Worm (Caenorhabditis elegans) whole organism, late embryonic: ENCODE measurements around the gene mdl-1.

Experiments
- F13H6.1 ChIP-seq: sonication (generic microtip); optimal IDR thresholded peaks from 2 replicates; lab custom pipeline; 2016; ENCODE audit warnings: missing genetic modification characterization, missing compliant biosample characterization
- T23F11.4 ChIP-seq: fragments of 200-800 bp; sonication (Bioruptor generic); optimal IDR thresholded peaks from 2 replicates; lab custom pipeline; 2018; ENCODE audit warnings: mild to moderate bottlenecking, missing genetic modification characterization, missing compliant biosample characterization
- ahr-1 ChIP-seq: sonication (generic microtip); optimal IDR thresholded peaks from 2 replicates; lab custom pipeline; 2016; ENCODE audit warnings: missing genetic modification characterization, missing compliant biosample characterization
- ama-1 ChIP-seq: fragments of 150-350 bp; optimal IDR thresholded peaks from 2 replicates; lab custom pipeline; 2014
- ceh-18 ChIP-seq: sonication (generic microtip); optimal IDR thresholded peaks from 2 replicates; lab custom pipeline; 2016; ENCODE audit warnings: missing genetic modification characterization, missing compliant biosample characterization
- ceh-22 ChIP-seq: sonication (generic microtip); optimal IDR thresholded peaks from 2 replicates; lab custom pipeline; 2017; ENCODE audit warnings: missing biosample characterization, missing genetic modification characterization
- ceh-24 ChIP-seq: sonication (generic microtip); optimal IDR thresholded peaks from 2 replicates; lab custom pipeline; 2016; ENCODE audit warnings: mild to moderate bottlenecking, missing genetic modification characterization, missing compliant biosample characterization
- ceh-31 ChIP-seq: sonication (generic microtip); optimal IDR thresholded peaks from 2 replicates; lab custom pipeline; 2016; ENCODE audit warnings: missing genetic modification characterization, missing compliant biosample characterization
- ceh-45 ChIP-seq: fragments of 200-800 bp; sonication (Bioruptor generic); IDR thresholded peaks from 2 replicates; pipeline ENCODE4 v1.3.6; 2022; ENCODE audit warnings: missing genetic modification reagents, missing genetic modification characterization, missing compliant biosample characterization
- ceh-48 ChIP-seq: sonication (generic microtip); optimal IDR thresholded peaks from 2 replicates; lab custom pipeline; 2016; ENCODE audit warnings: missing genetic modification characterization, inconsistent platforms, missing compliant biosample characterization
- ceh-6 ChIP-seq: fragments of 200-800 bp; sonication (Bioruptor generic); optimal IDR thresholded peaks from 2 replicates; lab custom pipeline; 2018; ENCODE audit warnings: mild to moderate bottlenecking, missing genetic modification characterization, missing compliant biosample characterization
- dmd-4 ChIP-seq: sonication (generic microtip); optimal IDR thresholded peaks from 2 replicates; lab custom pipeline; 2016; ENCODE audit warnings: borderline replicate concordance, missing genetic modification characterization, missing compliant biosample characterization
- dve-1 ChIP-seq: sonication (generic microtip); optimal IDR thresholded peaks from 2 replicates; lab custom pipeline; 2017; ENCODE audit warnings: antibody characterized with exemption, mild to moderate bottlenecking, missing genetic modification characterization, missing compliant biosample characterization
- elt-2 ChIP-seq: sonication (generic microtip); optimal IDR thresholded peaks from 2 replicates; lab custom pipeline; 2016; ENCODE audit warnings: missing genetic modification reagents, missing genetic modification characterization, missing compliant biosample characterization
- elt-4 ChIP-seq: sonication (generic microtip); optimal IDR thresholded peaks from 2 replicates; lab custom pipeline; 2016; ENCODE audit warnings: missing genetic modification characterization, missing compliant biosample characterization
- ets-4 ChIP-seq: sonication (generic microtip); optimal IDR thresholded peaks from 2 replicates; lab custom pipeline; 2016; ENCODE audit warnings: missing genetic modification characterization, missing compliant biosample characterization
- fax-1 ChIP-seq: sonication (generic microtip); optimal IDR thresholded peaks from 2 replicates; lab custom pipeline; 2016; ENCODE audit warnings: missing genotype, missing genetic modification characterization, missing compliant biosample characterization
- fkh-10 ChIP-seq: fragments of 150-350 bp; optimal IDR thresholded peaks from 2 replicates; lab custom pipeline; 2014; ENCODE audit warnings: missing biosample characterization, missing genetic modification reagents, missing genetic modification characterization
- hlh-13 ChIP-seq: fragments of 200-800 bp; sonication (Bioruptor generic); optimal IDR thresholded peaks from 2 replicates; lab custom pipeline; 2018; ENCODE audit warnings: mild to moderate bottlenecking, missing genetic modification characterization, missing compliant biosample characterization
- hlh-15 ChIP-seq: sonication (generic microtip); optimal IDR thresholded peaks from 2 replicates; lab custom pipeline; 2016; ENCODE audit warnings: missing genetic modification characterization, missing compliant biosample characterization
- hlh-30 ChIP-seq: sonication (generic microtip); optimal IDR thresholded peaks from 2 replicates; lab custom pipeline; 2017; ENCODE audit warnings: antibody characterized with exemption, missing genetic modification characterization, missing compliant biosample characterization; ENCODE audit not compliant: insufficient read depth
- hlh-8 ChIP-seq: sonication (generic microtip); optimal IDR thresholded peaks from 2 replicates; lab custom pipeline; 2016; ENCODE audit warnings: missing genotype, missing genetic modification characterization, missing compliant biosample characterization
- lim-6 ChIP-seq: sonication (generic microtip); optimal IDR thresholded peaks from 2 replicates; lab custom pipeline; 2016; ENCODE audit warnings: missing genetic modification characterization, missing compliant biosample characterization
- lin-11 ChIP-seq: fragments of 200-800 bp; sonication (Bioruptor generic); optimal IDR thresholded peaks from 2 replicates; lab custom pipeline; 2018; ENCODE audit warnings: mild to moderate bottlenecking, missing genetic modification characterization, missing compliant biosample characterization
- nfya-1 ChIP-seq: sonication (generic microtip); optimal IDR thresholded peaks from 2 replicates; lab custom pipeline; 2017; ENCODE audit warnings: missing genetic modification characterization, mild to moderate bottlenecking, missing compliant biosample characterization, antibody characterized with exemption, moderate library complexity
- nhr-11 ChIP-seq: fragments of 150-350 bp; optimal IDR thresholded peaks from 2 replicates; lab custom pipeline; 2014; ENCODE audit warnings: missing biosample characterization, missing genetic modification characterization
- nhr-232 ChIP-seq: sonication (generic microtip); optimal IDR thresholded peaks from 2 replicates; lab custom pipeline; 2016; ENCODE audit warnings: missing genetic modification characterization, missing compliant biosample characterization
- pag-3 ChIP-seq: sonication (generic microtip); optimal IDR thresholded peaks from 2 replicates; lab custom pipeline; 2016; ENCODE audit warnings: missing compliant biosample characterization, missing genetic modification characterization, borderline replicate concordance
- pha-2 ChIP-seq: sonication (generic microtip); optimal IDR thresholded peaks from 2 replicates; lab custom pipeline; 2017; ENCODE audit warnings: mild to moderate bottlenecking, missing genetic modification characterization, missing compliant biosample characterization
- pqm-1 ChIP-seq: sonication (generic microtip); optimal IDR thresholded peaks from 2 replicates; lab custom pipeline; 2016; ENCODE audit warnings: missing genetic modification characterization, missing compliant biosample characterization
- pros-1 ChIP-seq: fragments of 150-350 bp; optimal IDR thresholded peaks from 2 replicates; lab custom pipeline; 2014; ENCODE audit warnings: missing biosample characterization, missing genetic modification reagents, missing genetic modification characterization
- ref-2 ChIP-seq: sonication (generic microtip); optimal IDR thresholded peaks from 2 replicates; lab custom pipeline; 2016; ENCODE audit warnings: missing genetic modification characterization, missing compliant biosample characterization
- rnt-1 ChIP-seq: sonication (generic microtip); optimal IDR thresholded peaks from 2 replicates; lab custom pipeline; 2016; ENCODE audit warnings: missing genetic modification characterization, missing compliant biosample characterization
- sox-2 ChIP-seq: fragments of 200-800 bp; sonication (Bioruptor generic); IDR thresholded peaks from 2 replicates; pipeline ENCODE4 v1.3.6; 2022; ENCODE audit warnings: missing genetic modification reagents, missing genetic modification characterization, missing compliant biosample characterization
- sox-4 ChIP-seq: sonication (generic microtip); optimal IDR thresholded peaks from 2 replicates; lab custom pipeline; 2017; ENCODE audit warnings: mild to moderate bottlenecking, missing genetic modification characterization, inconsistent platforms, missing compliant biosample characterization
- tbx-2 ChIP-seq: sonication (generic microtip); optimal IDR thresholded peaks from 2 replicates; lab custom pipeline; 2016; ENCODE audit warnings: missing genetic modification characterization, missing compliant biosample characterization
- ttx-3 ChIP-seq: sonication (generic microtip); optimal IDR thresholded peaks from 2 replicates; lab custom pipeline; 2016; ENCODE audit warnings: missing genetic modification reagents, missing genetic modification characterization, missing compliant biosample characterization
- unc-3 ChIP-seq, 2 experiments: fragments of 200-800 bp in 1 of 2; sonication (Bioruptor generic) in 1 of 2; sonication (generic microtip) in 1 of 2; conservative IDR thresholded peaks in 1 of 2; optimal IDR thresholded peaks in 1 of 2; 2 replicates each; pipeline versions ENCODE4 v1.3.6 to Lab custom; 2016 to 2022; ENCODE audit warnings: missing compliant biosample characterization in 2 of 2, missing genetic modification characterization in 2 of 2, missing genetic modification reagents in 1 of 2
- unc-42 ChIP-seq: sonication (generic microtip); optimal IDR thresholded peaks from 2 replicates; lab custom pipeline; 2016; ENCODE audit warnings: missing genotype, missing genetic modification characterization, missing compliant biosample characterization
- unc-55 ChIP-seq: sonication (generic microtip); optimal IDR thresholded peaks from 2 replicates; lab custom pipeline; 2017; ENCODE audit warnings: missing biosample characterization, missing genetic modification reagents, missing genetic modification characterization

The mdl-1 gene

ce11 chrX:6740282-6740982 lies 1.7 kb upstream of the mdl-1 start:
- TF ChIP-seq hlh-13 (GFP tag; lab: Kevin White, UChicago), result no peak
- no peak for TF ChIP-seq pha-2
- TF ChIP-seq nfya-1, result no peak
- no peak for TF ChIP-seq ets-4 (tag; lab: Kevin White, UChicago)
- no peak for TF ChIP-seq sox-4 (tag; lab: Kevin White, UChicago)
- no peak for TF ChIP-seq hlh-15
- no peak for TF ChIP-seq lin-11 (tag; lab: Kevin White, UChicago)
- no peak for TF ChIP-seq ttx-3 (tag; lab: Kevin White, UChicago)
- peak; percentile 39 for TF ChIP-seq unc-42 (tag; lab: Kevin White, UChicago)
- TF ChIP-seq ceh-48 (tag; lab: Kevin White, UChicago), result no peak
- no peak for TF ChIP-seq lim-6
- TF ChIP-seq fkh-10, result no peak
- no peak for TF ChIP-seq ahr-1
- TF ChIP-seq nhr-232 (tag; lab: Kevin White, UChicago), result no peak
- no peak for TF ChIP-seq ceh-6 (GFP tag; lab: Kevin White, UChicago)
- no peak for TF ChIP-seq ceh-18
- no peak for TF ChIP-seq T23F11.4 (GFP tag; lab: Kevin White, UChicago)
- no peak for TF ChIP-seq elt-4
- peak; percentile 6 for TF ChIP-seq ceh-31 (tag; lab: Kevin White, UChicago)
- TF ChIP-seq ref-2 (tag; lab: Kevin White, UChicago), result peak; percentile 3
- TF ChIP-seq, all 69 proteins: peak for 3

ce11 chrX:6740983-6741365 lies 1.2 kb upstream of the mdl-1 start:
- TF ChIP-seq dmd-4 (no peak), elt-2 (no peak), ceh-22 (no peak), ceh-6 (GFP tag; lab: Kevin White, UChicago) (no peak), ceh-18 (peak; percentile 12), hlh-30 (peak; percentile 74), pros-1 (tag; lab: Kevin White, UChicago) (no peak), hlh-15 (no peak), unc-42 (tag; lab: Kevin White, UChicago) (no peak), ceh-24 (tag; lab: Kevin White, UChicago) (no peak), pag-3 (no peak)

ce11 chrX:6741532-6741931 lies 619 bp upstream of the mdl-1 start:
- TF ChIP-seq unc-55 (GFP tag; lab: Kevin White, UChicago) (peak; percentile 72), hlh-30 (peak; percentile 65), nhr-11 (tag; lab: Kevin White, UChicago) (no peak)

ce11 chrX:6742891-6743290 lies 740 bp downstream of the mdl-1 start:
- TF ChIP-seq ceh-18 (peak; percentile 23), hlh-30 (peak; percentile 78), fax-1 (tag; lab: Kevin White, UChicago) (no peak), nfya-1 (no peak), ceh-31 (tag; lab: Kevin White, UChicago) (peak; percentile 7)

- TF ChIP-seq ceh-24 (tag; lab: Kevin White, UChicago) (no peak), hlh-30 (no peak), sox-2 (no peak), elt-2 (no peak), ref-2 (tag; lab: Kevin White, UChicago) (no peak), ceh-45 (GFP tag; lab: Robert Waterston, UW) (no peak), ceh-31 (tag; lab: Kevin White, UChicago) (no peak)
Observed at ce11 chrX:6743344-6743743, 1.2 kb downstream of the mdl-1 start.

ce11 chrX:6743853-6744346 lies 1.7 kb downstream of the mdl-1 start:
- peak; percentile 41 for TF ChIP-seq ref-2 (tag; lab: Kevin White, UChicago)
- TF ChIP-seq ama-1 (lab: Kevin White, UChicago), result peak; percentile 38
- TF ChIP-seq pqm-1 (tag; lab: Kevin White, UChicago), result peak; percentile 46
- peak; percentile 32 for TF ChIP-seq tbx-2 (tag; lab: Kevin White, UChicago)
- TF ChIP-seq ceh-18, result peak; percentile 74
- TF ChIP-seq rnt-1 (tag; lab: Kevin White, UChicago), result peak; percentile 94
- peak; percentile 93 for TF ChIP-seq elt-2
- peak; percentile 3 for TF ChIP-seq hlh-8 (tag; lab: Kevin White, UChicago)
- TF ChIP-seq fkh-10, result no peak
- peak; percentile 43 for TF ChIP-seq nfya-1
- TF ChIP-seq hlh-30, result peak; percentile 89
- TF ChIP-seq dve-1 (tag; lab: Kevin White, UChicago), result no peak
- no peak for TF ChIP-seq dmd-4
- peak; percentile 18 for TF ChIP-seq F13H6.1 (tag; lab: Kevin White, UChicago)
- no peak for TF ChIP-seq unc-3 (GFP tag; conservative IDR thresholded peaks at IDR 0.05; lab: Robert Waterston, UW)
- no peak for TF ChIP-seq unc-3 (tag; optimal IDR thresholded peaks at IDR 0.05; lab: Kevin White, UChicago)
- TF ChIP-seq unc-55 (GFP tag; lab: Kevin White, UChicago), result peak; percentile 64
